6 worm cellular contexts compared by ENCODE assay signal in genomic region chrX:8762927-8763326, ce11.
TF ChIP-seq lines count a peak whose summit lies in the region.

No protein-coding gene starts in this region.

TF ChIP-seq in whole organism, L1 larva, 84 proteins besides CTCF, POLR2A, EP300 and RAD21:
- peak; percentile 20 for TF ChIP-seq pag-3 (tag; optimal IDR thresholded peaks at IDR 0.05; lab: Kevin White, UChicago; ENCODE audit: borderline replicate concordance, insufficient read depth)
- TF ChIP-seq unc-30 (tag; optimal IDR thresholded peaks at IDR 0.05; lab: Kevin White, UChicago) = no peak
- TF ChIP-seq lin-14 (GFP tag; optimal IDR thresholded peaks at IDR 0.05; lab: Kevin White, UChicago) = peak; percentile 62
- no peak for TF ChIP-seq grh-1 (GFP tag; IDR thresholded peaks at IDR 0.05; lab: Robert Waterston, UW)
- peak; percentile 44 for TF ChIP-seq rnt-1 (tag; optimal IDR thresholded peaks at IDR 0.05; lab: Kevin White, UChicago)
- TF ChIP-seq nhr-71 (tag; optimal IDR thresholded peaks at IDR 0.05; lab: Kevin White, UChicago) = peak; percentile 44
- TF ChIP-seq nhr-85 (tag; lab: Kevin White, UChicago) = no peak
- TF ChIP-seq snu-23 (GFP tag; optimal IDR thresholded peaks at IDR 0.05; lab: Kevin White, UChicago) = peak; percentile 7
TF ChIP-seq in whole organism, L1 larva: peak in this region for 5.

TF ChIP-seq in whole organism, L2 larva, 48 proteins besides CTCF, POLR2A, EP300 and RAD21:
- TF ChIP-seq nhr-25 (tag; optimal IDR thresholded peaks at IDR 0.05; lab: Kevin White, UChicago) = no peak
- TF ChIP-seq dmd-4 (tag; optimal IDR thresholded peaks at IDR 0.05; lab: Kevin White, UChicago) = no peak
- peak; percentile 39 for TF ChIP-seq sma-9 (GFP tag; optimal IDR thresholded peaks at IDR 0.05; lab: Kevin White, UChicago)
- no peak for TF ChIP-seq sma-9 (tag; optimal IDR thresholded peaks at IDR 0.05; lab: Kevin White, UChicago)
- TF ChIP-seq nhr-129 (tag; optimal IDR thresholded peaks at IDR 0.05; lab: Kevin White, UChicago) = peak; percentile 2
- TF ChIP-seq F13H6.1 (tag; optimal IDR thresholded peaks at IDR 0.05; lab: Kevin White, UChicago) = peak; percentile 59

TF ChIP-seq in whole organism, L3 larva, 47 proteins besides CTCF, POLR2A, EP300 and RAD21:
- TF ChIP-seq nfya-1 (tag; optimal IDR thresholded peaks at IDR 0.05; lab: Kevin White, UChicago; ENCODE audit: insufficient read depth) (peak; percentile 19), elt-3 (tag; optimal IDR thresholded peaks at IDR 0.05; lab: Kevin White, UChicago) (no peak)

TF ChIP-seq in whole organism, L4 larva, 104 proteins besides CTCF, POLR2A, EP300 and RAD21:
- peak; percentile 4 for TF ChIP-seq nhr-11 (tag; optimal IDR thresholded peaks at IDR 0.05; lab: Kevin White, UChicago)
- no peak for TF ChIP-seq attf-4 (tag; optimal IDR thresholded peaks at IDR 0.05; lab: Kevin White, UChicago)
- TF ChIP-seq hlh-11 (tag; optimal IDR thresholded peaks at IDR 0.05; lab: Kevin White, UChicago) = peak; percentile 3

TF ChIP-seq in whole organism, late embryonic, 69 proteins besides CTCF, POLR2A, EP300 and RAD21:
- TF ChIP-seq unc-55 (GFP tag; optimal IDR thresholded peaks at IDR 0.05; lab: Kevin White, UChicago) (peak; percentile 9), ceh-18 (tag; optimal IDR thresholded peaks at IDR 0.05; lab: Kevin White, UChicago) (peak; percentile 58), rnt-1 (tag; optimal IDR thresholded peaks at IDR 0.05; lab: Kevin White, UChicago) (peak; percentile 8), fkh-10 (GFP tag; optimal IDR thresholded peaks at IDR 0.05; lab: Kevin White, UChicago) (no peak)

TF ChIP-seq in whole organism, mixed stage, embryonic, 35 proteins besides CTCF, POLR2A, EP300 and RAD21:
- TF ChIP-seq hlh-1 (tag; optimal IDR thresholded peaks at IDR 0.05; lab: Kevin White, UChicago) (peak; percentile 27), unc-120 (tag; optimal IDR thresholded peaks at IDR 0.05; lab: Kevin White, UChicago; ENCODE audit: poor library complexity, severe bottlenecking) (peak; percentile 28), nhr-2 (tag; optimal IDR thresholded peaks at IDR 0.05; lab: Kevin White, UChicago) (no peak)
TF ChIP-seq in whole organism, mixed stage, embryonic: peak in this region for 2.

Comparison
In these comparisons a context has a peak if more than half of its experiments do, and no peak if none do; other contexts are left out.
1. Of the 29 proteins assayed by ChIP-seq in both whole organism, L4 larva and whole organism, L1 larva: peak only in whole organism, L4 larva: nhr-11; only in whole organism, L1 larva: none; in both: none; in neither: 28.